Worm (Caenorhabditis elegans) whole organism, L1 larva: ENCODE results near the gene T10D4.19.

Experiments
- nhr-237 ChIP-seq: fragments of 150-350 bp; optimal IDR thresholded peaks from 2 replicates; lab custom pipeline; 2014; ENCODE audit warnings: missing biosample characterization, missing genetic modification characterization
- ztf-11 ChIP-seq, 2 experiments: sonication (generic microtip); optimal IDR thresholded peaks; 2 replicates each; lab custom pipeline; 2016 to 2017; ENCODE audit warnings: missing genetic modification characterization in 2 of 2, missing biosample characterization in 1 of 2, missing compliant biosample characterization in 1 of 2

DNA sequence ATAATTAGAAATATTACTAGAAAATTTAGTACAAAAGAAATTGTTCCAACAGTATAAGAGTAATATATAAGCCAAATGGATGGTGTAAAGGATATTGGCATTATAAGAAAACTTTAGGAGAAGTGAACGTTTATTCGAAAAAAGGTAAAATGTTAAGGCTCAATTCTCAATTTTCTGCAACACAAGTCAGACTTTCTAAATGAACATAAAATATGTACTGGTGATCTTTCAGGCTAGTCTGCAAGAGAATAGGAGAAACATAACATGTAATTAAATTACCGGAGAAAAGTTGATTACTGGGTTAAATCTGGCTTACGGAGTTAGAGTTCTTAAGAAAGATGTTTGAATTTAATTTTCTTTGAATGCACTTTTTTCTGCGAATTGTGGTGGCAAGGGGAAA lies 5.0 kb downstream of the T10D4.19 start, which contains the start of gene sri-33:
- TF ChIP-seq nhr-237 (no peak), ztf-11 (tag; optimal IDR thresholded peaks at IDR 0.05; lab: Kevin White, UChicago) (no peak)
